Fruit fly (Drosophila melanogaster): ENCODE results near the gene Vps16A.

Vps16A gene

DNA sequence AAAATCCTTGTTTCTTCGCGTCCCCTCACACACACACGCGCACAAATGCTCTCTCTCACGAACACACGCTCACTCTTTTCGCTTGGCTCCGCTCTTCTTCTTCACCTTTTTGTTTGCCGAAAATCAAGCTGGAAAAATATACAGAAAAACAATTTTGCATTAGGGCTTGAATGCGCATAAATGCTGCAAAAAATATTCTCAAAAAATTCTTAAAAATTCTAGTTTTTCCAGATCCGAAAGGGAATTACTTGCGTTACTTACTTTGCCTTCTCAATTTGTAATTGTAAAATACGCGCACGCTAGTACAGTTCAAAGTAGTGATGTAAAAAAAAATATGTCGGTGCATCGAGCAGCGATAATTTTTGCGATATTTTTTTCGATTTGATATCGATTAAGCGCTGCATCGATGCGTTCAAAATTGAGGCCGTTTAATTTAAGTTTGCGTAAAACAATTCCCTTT is 26.8 kb upstream of the Vps16A start (continued):
- TF ChIP-seq fd3F (GFP tag; optimal IDR thresholded peaks at IDR 0.05): no peak
- no peak for TF ChIP-seq eve (GFP tag; optimal IDR thresholded peaks at IDR 0.05)
- TF ChIP-seq CG11723 (GFP tag; optimal IDR thresholded peaks at IDR 0.05): peak; percentile 21
- TF ChIP-seq ro (GFP tag; IDR thresholded peaks at IDR 0.05): no peak
- no peak for TF ChIP-seq Meics (GFP tag; optimal IDR thresholded peaks at IDR 0.05)
- TF ChIP-seq gsb-n (tag; optimal IDR thresholded peaks at IDR 0.05): peak; percentile 49
- TF ChIP-seq CG8290 (GFP tag; optimal IDR thresholded peaks at IDR 0.05): no peak
- no peak for TF ChIP-seq CG8290 (tag; optimal IDR thresholded peaks at IDR 0.05)
- no peak for TF ChIP-seq CG12769 (tag; optimal IDR thresholded peaks at IDR 0.05)
- TF ChIP-seq ssp (GFP tag; IDR thresholded peaks at IDR 0.05): no peak
- peak; percentile 99 for TF ChIP-seq CG17385 (GFP tag; optimal IDR thresholded peaks at IDR 0.05)
- no peak for TF ChIP-seq danr (GFP tag; IDR thresholded peaks at IDR 0.05)
- TF ChIP-seq Ets65A (GFP tag): no peak
- no peak for TF ChIP-seq Side (GFP tag; optimal IDR thresholded peaks at IDR 0.05)
- TF ChIP-seq grn (GFP tag; optimal IDR thresholded peaks at IDR 0.05): no peak
- peak; percentile 59 for TF ChIP-seq CG1603 (tag; optimal IDR thresholded peaks at IDR 0.05)
- no peak for TF ChIP-seq NK7.1 (GFP tag; optimal IDR thresholded peaks at IDR 0.05)
- TF ChIP-seq row (GFP tag; IDR thresholded peaks at IDR 0.05): peak; percentile 24; the same call in 1 of the 3 replicates
- TF ChIP-seq CG43689 (GFP tag; IDR thresholded peaks at IDR 0.05): no peak
- peak; percentile 12 for TF ChIP-seq NfI (GFP tag; optimal IDR thresholded peaks at IDR 0.05)
- TF ChIP-seq lola (GFP tag; optimal IDR thresholded peaks at IDR 0.05): no peak
- TF ChIP-seq chinmo (GFP tag; IDR thresholded peaks at IDR 0.05; ENCODE audit: partially characterized antibody): peak; percentile 97
- TF ChIP-seq gcm (GFP tag; optimal IDR thresholded peaks at IDR 0.05): peak; percentile 29
- no peak for TF ChIP-seq Dfd (GFP tag; optimal IDR thresholded peaks at IDR 0.05)
- TF ChIP-seq cas (GFP tag; IDR thresholded peaks at IDR 0.05): no peak
- TF ChIP-seq pros (GFP tag; optimal IDR thresholded peaks at IDR 0.05): no peak
- no peak for TF ChIP-seq sens-2 (GFP tag; IDR thresholded peaks at IDR 0.05)
- TF ChIP-seq Oli (tag; optimal IDR thresholded peaks at IDR 0.05): no peak
- no peak for TF ChIP-seq CHES-1-like (GFP tag; optimal IDR thresholded peaks at IDR 0.05)
- TF ChIP-seq MESR4 (GFP tag; optimal IDR thresholded peaks at IDR 0.05): peak; percentile 83
- TF ChIP-seq unpg (GFP tag; optimal IDR thresholded peaks at IDR 0.05): no peak
- TF ChIP-seq CG6689 (GFP tag; IDR thresholded peaks at IDR 0.05): no peak
- TF ChIP-seq pfk (GFP tag; optimal IDR thresholded peaks at IDR 0.05): no peak
- peak in 1 of 3 experiments; percentile 66 for TF ChIP-seq Stat92E (GFP tag; optimal IDR thresholded peaks at IDR 0.05)
- TF ChIP-seq Doc3 (GFP tag; IDR thresholded peaks at IDR 0.05; ENCODE audit: partially characterized antibody): peak; percentile 70
- peak; percentile 66 for TF ChIP-seq D19A (tag; optimal IDR thresholded peaks at IDR 0.05)
- TF ChIP-seq org-1 (GFP tag; optimal IDR thresholded peaks at IDR 0.05): no peak
- peak; percentile 91 for TF ChIP-seq CG13287 (GFP tag; IDR thresholded peaks at IDR 0.05; ENCODE audit: partially characterized antibody)
- no peak for TF ChIP-seq exex (tag; optimal IDR thresholded peaks at IDR 0.05)
- no peak for TF ChIP-seq z (GFP tag; IDR thresholded peaks at IDR 0.05)
- peak; percentile 27 for TF ChIP-seq CG33213 (GFP tag; optimal IDR thresholded peaks at IDR 0.05)
- TF ChIP-seq Dbx (GFP tag; IDR thresholded peaks at IDR 0.05): no peak
- no peak for TF ChIP-seq slp2 (GFP tag; optimal IDR thresholded peaks at IDR 0.05)
- no peak for TF ChIP-seq hkb (optimal IDR thresholded peaks at IDR 0.05)
- no peak for TF ChIP-seq hkb (GFP tag; IDR thresholded peaks at IDR 0.05)
- TF ChIP-seq CG2889 (GFP tag; IDR thresholded peaks at IDR 0.05): no peak
- no peak for TF ChIP-seq B-H1 (GFP tag; IDR thresholded peaks at IDR 0.05)
- no peak for TF ChIP-seq HLHmδ (GFP tag; optimal IDR thresholded peaks at IDR 0.05)
- no peak for TF ChIP-seq run (tag; optimal IDR thresholded peaks at IDR 0.05)
- no peak for TF ChIP-seq shn (GFP tag; optimal IDR thresholded peaks at IDR 0.05)
- no peak for TF ChIP-seq CG13424 (tag; optimal IDR thresholded peaks at IDR 0.05)
- no peak for TF ChIP-seq H15 (GFP tag; IDR thresholded peaks at IDR 0.05)
